In genomic region chr3L:21477866-21478265, dm6 we compare ENCODE assay signal across 3 fruit fly cellular contexts.
A peak's percentile ranks its signal among the peaks of the same experiment; 100 is the strongest.
TF ChIP-seq lines count a peak whose summit lies in the region.

No protein-coding gene starts in this region.

- no peak for TF ChIP-seq CTCF in whole organism, embryonic (GFP tag; optimal IDR thresholded peaks at IDR 0.05; lab: Kevin White, UChicago)

TF ChIP-seq in whole organism, adult, 20 proteins besides CTCF, POLR2A, EP300 and RAD21:
- no peak for TF ChIP-seq CG7045 (GFP tag; optimal IDR thresholded peaks at IDR 0.05; lab: Kevin White, UChicago)
- peak; percentile 72 for TF ChIP-seq kay (GFP tag; lab: Kevin White, UChicago; ENCODE audit: borderline replicate concordance)

TF ChIP-seq in whole organism, embryonic, 481 proteins besides CTCF, POLR2A, EP300 and RAD21:
- TF ChIP-seq zen (tag; optimal IDR thresholded peaks at IDR 0.05; lab: Kevin White, UChicago): peak; percentile 40
- no peak for TF ChIP-seq Neu2 (GFP tag; optimal IDR thresholded peaks at IDR 0.05; lab: Kevin White, UChicago; ENCODE audit: borderline replicate concordance)
- TF ChIP-seq CG12155 (GFP tag; optimal IDR thresholded peaks at IDR 0.05; lab: Kevin White, UChicago): no peak
- TF ChIP-seq sens (GFP tag; lab: Kevin White, UChicago): peak; percentile 65
- peak; percentile 23 for TF ChIP-seq CG15479 (GFP tag; optimal IDR thresholded peaks at IDR 0.05; lab: Kevin White, UChicago)
- peak in 1 of 2 experiments; percentile 60 for TF ChIP-seq tll (GFP tag; optimal IDR thresholded peaks at IDR 0.05; lab: Kevin White, UChicago)
- peak; percentile 72 for TF ChIP-seq fd102C (GFP tag; optimal IDR thresholded peaks at IDR 0.05; lab: Kevin White, UChicago)
- TF ChIP-seq CG9817 (tag; optimal IDR thresholded peaks at IDR 0.05; lab: Kevin White, UChicago): no peak
- TF ChIP-seq Med (GFP tag; lab: Kevin White, UChicago): peak; percentile 66
- no peak for TF ChIP-seq zf30C (GFP tag; optimal IDR thresholded peaks at IDR 0.05; lab: Kevin White, UChicago)
- TF ChIP-seq Ets65A (GFP tag; lab: Kevin White, UChicago): peak; percentile 50

TF ChIP-seq in whole organism, prepupa, 60 proteins besides CTCF, POLR2A, EP300 and RAD21:
- TF ChIP-seq lz (GFP tag; optimal IDR thresholded peaks at IDR 0.05; lab: Kevin White, UChicago) (no peak), fkh (GFP tag; optimal IDR thresholded peaks at IDR 0.05; lab: Kevin White, UChicago) (peak; percentile 23)
